Fruit fly (Drosophila melanogaster) whole organism, embryonic: ENCODE measurements around the gene Cpr65Aw.

Experiments
- CG11093 ChIP-seq: fragments of 200-800 bp; sonication (Bioruptor generic); IDR thresholded peaks from 3 replicates; pipeline ENCODE4 v1.3.6; 2022; ENCODE audit warnings: missing biosample characterization, missing genetic modification characterization
- CG16813 ChIP-seq: fragments of 200-800 bp; sonication (Bioruptor generic); IDR thresholded peaks from 3 replicates; pipeline ENCODE4 v1.3.6; 2022; ENCODE audit warnings: missing biosample characterization, missing genetic modification characterization; ENCODE audit not compliant: partially characterized antibody

Gene Cpr65Aw

DNA sequence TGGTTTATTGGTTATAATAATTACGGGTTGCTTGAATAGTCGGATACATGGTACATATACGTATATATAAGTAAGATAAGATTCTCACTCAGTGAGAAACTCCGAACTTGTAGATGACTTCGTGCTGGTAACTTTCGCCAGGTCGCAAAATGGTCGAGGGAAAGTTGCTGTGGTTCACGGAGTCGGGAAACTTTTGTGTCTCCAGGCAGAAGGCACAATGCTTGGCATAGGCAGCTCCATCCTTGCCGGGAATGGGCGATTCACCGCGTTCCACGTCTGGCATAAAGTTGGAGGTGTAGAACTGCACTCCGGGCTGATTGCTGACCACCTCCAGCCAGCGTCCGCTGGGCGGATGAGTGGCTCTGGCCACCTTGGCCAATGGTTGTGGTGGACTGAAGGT is 49.0 kb downstream of the Cpr65Aw start, which contains the start of gene CG10469:
CG10469 (minus strand) TSS at position 101 of the 400 bp plus-strand sequence.
- TF ChIP-seq CG11093, result no peak
- 0 out of 3 replicates have a peak, but pooled peaks have one; percentile 16 for TF ChIP-seq CG16813 (GFP tag; lab: Robert Waterston, UW)
